Worm (Caenorhabditis elegans): Measurements from ENCODE around the gene C24D10.49.

The C24D10.49 gene

ce11 chrIV:5195531-5195930 lies 38.4 kb upstream of the C24D10.49 start, which contains the start of gene gpa-18:
gpa-18 (minus strand) TSS chrIV:5195631.
- TF ChIP-seq unc-130 (tag; optimal IDR thresholded peaks at IDR 0.05) (no peak), ztf-4 (tag; optimal IDR thresholded peaks at IDR 0.05) (no peak), unc-86 (tag; optimal IDR thresholded peaks at IDR 0.05) (no peak), alr-1 (tag; optimal IDR thresholded peaks at IDR 0.05; ENCODE audit: borderline replicate concordance) (no peak)

- TF ChIP-seq ces-1 (GFP tag; optimal IDR thresholded peaks at IDR 0.05) (no peak), nhr-19 (GFP tag; conservative IDR thresholded peaks at IDR 0.05) (peak; percentile 23), egl-13 (tag; optimal IDR thresholded peaks at IDR 0.05) (peak; percentile 21), zag-1 (tag; optimal IDR thresholded peaks at IDR 0.05) (no peak), lsy-2 (tag; optimal IDR thresholded peaks at IDR 0.05) (peak; percentile 7 to 38), ceh-90 (tag; optimal IDR thresholded peaks at IDR 0.05) (peak; percentile 76), mef-2 (tag; optimal IDR thresholded peaks at IDR 0.05) (no peak), aha-1 (tag; optimal IDR thresholded peaks at IDR 0.05) (no peak), swsn-7 (tag; optimal IDR thresholded peaks at IDR 0.05) (peak; percentile 29), hlh-4 (tag; optimal IDR thresholded peaks at IDR 0.05) (no peak), grh-1 (GFP tag; IDR thresholded peaks at IDR 0.05) (no peak), lin-13 (GFP tag; optimal IDR thresholded peaks at IDR 0.05) (peak; percentile 24), efl-3 (GFP tag; optimal IDR thresholded peaks at IDR 0.05) (no peak), isw-1 (GFP tag; IDR thresholded peaks at IDR 0.05) (no peak), fkh-4 (tag; optimal IDR thresholded peaks at IDR 0.05; ENCODE audit: borderline replicate concordance) (peak; percentile 15), lin-35 (GFP tag; optimal IDR thresholded peaks at IDR 0.05) (peak; percentile 73 to 79), lin-39 (tag; optimal IDR thresholded peaks at IDR 0.05) (peak; percentile 23), efl-1 (optimal IDR thresholded peaks at IDR 0.05) (peak; percentile 87), efl-1 (GFP tag; optimal IDR thresholded peaks at IDR 0.05 in 1 of 2) (peak; percentile 86 to 98), nhr-90 (tag; optimal IDR thresholded peaks at IDR 0.05; ENCODE audit: poor library complexity) (peak; percentile 29), blmp-1 (tag; optimal IDR thresholded peaks at IDR 0.05) (peak; percentile 58), nhr-237 (tag; optimal IDR thresholded peaks at IDR 0.05) (no peak), tbx-2 (tag; optimal IDR thresholded peaks at IDR 0.05) (peak; percentile 40), alr-1 (tag; optimal IDR thresholded peaks at IDR 0.05; ENCODE audit: borderline replicate concordance) (no peak), xbp-1 (tag; optimal IDR thresholded peaks at IDR 0.05) (peak; percentile 33), mdl-1 (tag; optimal IDR thresholded peaks at IDR 0.05) (no peak), aly-2 (tag; optimal IDR thresholded peaks at IDR 0.05) (no peak), rnt-1 (tag; optimal IDR thresholded peaks at IDR 0.05) (peak; percentile 77), irx-1 (tag; optimal IDR thresholded peaks at IDR 0.05) (peak; percentile 62), lir-3 (tag; optimal IDR thresholded peaks at IDR 0.05; ENCODE audit: poor library complexity) (peak; percentile 73), nhr-71 (tag; optimal IDR thresholded peaks at IDR 0.05) (peak; percentile 58), nhr-85 (tag) (peak; percentile 75), dpl-1 (GFP tag; optimal IDR thresholded peaks at IDR 0.05) (peak; percentile 76 to 86 (median 80)), nhr-20 (tag; optimal IDR thresholded peaks at IDR 0.05) (peak; percentile 8), dsc-1 (tag; optimal IDR thresholded peaks at IDR 0.05) (peak; percentile 38), pag-3 (tag; optimal IDR thresholded peaks at IDR 0.05; ENCODE audit: borderline replicate concordance, insufficient read depth) (no peak), nhr-47 (tag; optimal IDR thresholded peaks at IDR 0.05) (peak; percentile 47)
Observed at ce11 chrIV:5188051-5188450, 30.9 kb upstream of the C24D10.49 start.

Data from whole organism, L1 larva.